Fruit fly (Drosophila melanogaster) whole organism, larva: ENCODE data around the gene CG14135.

Experiments
- noc ChIP-seq: fragments of 200-800 bp; sonication (Bioruptor generic); optimal IDR thresholded peaks from 3 replicates; lab custom pipeline; 2019; ENCODE audit warnings: missing biosample characterization, mild to moderate bottlenecking, missing genetic modification characterization, moderate library complexity

Gene CG14135

dm6 chr3L:11728147-11728546, 36.8 kb downstream of the CG14135 start, which contains the start of gene sunn:
sunn (plus strand) TSS chr3L:11728348.
- no peak for TF ChIP-seq noc (tag; lab: Kevin White, UChicago)

DNA sequence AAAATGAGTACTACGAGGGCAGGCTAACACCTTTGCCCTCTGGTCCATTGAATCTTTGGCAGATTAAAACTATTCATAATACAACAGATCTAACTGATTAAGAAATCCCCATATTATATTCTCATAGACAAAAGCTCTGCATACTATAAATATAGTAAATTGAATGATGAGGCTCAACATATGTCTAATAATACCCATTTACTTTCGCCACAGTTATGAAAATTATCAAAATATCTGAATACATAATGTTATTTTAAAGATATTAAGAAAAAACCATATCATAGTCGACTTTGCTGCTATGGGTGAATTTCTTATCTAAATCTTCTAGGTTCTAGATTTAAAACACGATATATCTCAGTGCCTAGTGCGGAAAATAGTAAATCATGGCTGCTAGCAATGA, 40.5 kb downstream of the CG14135 start, which contains the start of gene CG32087:
Gene CG32087 (plus strand): TSS at position 301 of the 400 bp plus-strand sequence.
- TF ChIP-seq noc (tag; lab: Kevin White, UChicago): no peak
